Worm (Caenorhabditis elegans) whole organism, late embryonic: ENCODE results near the gene C27A7.9.

ENCODE experiments used
- C08G9.2 ChIP-seq: sonication (generic microtip); optimal IDR thresholded peaks from 2 replicates; lab custom pipeline; 2016; ENCODE audit warnings: mild to moderate bottlenecking, missing genetic modification characterization, moderate library complexity, missing compliant biosample characterization
- T23F11.4 ChIP-seq: fragments of 200-800 bp; sonication (Bioruptor generic); optimal IDR thresholded peaks from 2 replicates; lab custom pipeline; 2018; ENCODE audit warnings: mild to moderate bottlenecking, missing genetic modification characterization, missing compliant biosample characterization
- ama-1 ChIP-seq: fragments of 150-350 bp; optimal IDR thresholded peaks from 2 replicates; lab custom pipeline; 2014
- ceh-45 ChIP-seq: fragments of 200-800 bp; sonication (Bioruptor generic); IDR thresholded peaks from 2 replicates; pipeline ENCODE4 v1.3.6; 2022; ENCODE audit warnings: missing genetic modification reagents, missing genetic modification characterization, missing compliant biosample characterization
- elt-2 ChIP-seq: sonication (generic microtip); optimal IDR thresholded peaks from 2 replicates; lab custom pipeline; 2016; ENCODE audit warnings: missing genetic modification reagents, missing genetic modification characterization, missing compliant biosample characterization
- hlh-6 ChIP-seq: sonication (generic microtip); optimal IDR thresholded peaks from 2 replicates; lab custom pipeline; 2016; ENCODE audit warnings: missing genotype, missing genetic modification characterization, missing compliant biosample characterization
- pag-3 ChIP-seq: sonication (generic microtip); optimal IDR thresholded peaks from 2 replicates; lab custom pipeline; 2016; ENCODE audit warnings: missing compliant biosample characterization, missing genetic modification characterization, borderline replicate concordance
- pha-4 ChIP-seq: fragments of 150-350 bp; optimal IDR thresholded peaks from 2 replicates; lab custom pipeline; 2018; ENCODE audit warnings: missing biosample characterization, missing genetic modification reagents, missing genetic modification characterization
- pqm-1 ChIP-seq: sonication (generic microtip); optimal IDR thresholded peaks from 2 replicates; lab custom pipeline; 2016; ENCODE audit warnings: missing genetic modification characterization, missing compliant biosample characterization

ce11 chrV:12198545-12198944 lies 44.1 kb upstream of the C27A7.9 start, which contains the start of gene lon-3:
- TF ChIP-seq C08G9.2 (no peak), elt-2 (tag; lab: Kevin White, UChicago) (no peak), ama-1 (lab: Kevin White, UChicago) (no peak), T23F11.4 (GFP tag; lab: Kevin White, UChicago) (no peak), pqm-1 (no peak), ceh-45 (GFP tag; lab: Robert Waterston, UW) (no peak), pha-4 (tag; lab: Kevin White, UChicago) (no peak), pag-3 (tag; lab: Kevin White, UChicago) (no peak), hlh-6 (tag; lab: Kevin White, UChicago) (no peak)
